Worm (Caenorhabditis elegans) whole organism, L3 larva: ENCODE data around the gene F43G6.4.

Experiments used
- R02D3.7 ChIP-seq: fragments of 150-350 bp; optimal IDR thresholded peaks from 2 replicates; lab custom pipeline; 2014; ENCODE audit warnings: missing biosample characterization, missing genetic modification characterization
- ZK546.5 ChIP-seq: sonication (generic microtip); optimal IDR thresholded peaks from 2 replicates; lab custom pipeline; 2017; ENCODE audit warnings: missing biosample characterization, missing genetic modification characterization
- elt-2 ChIP-seq: sonication (generic microtip); optimal IDR thresholded peaks from 2 replicates; lab custom pipeline; 2016; ENCODE audit warnings: missing genetic modification reagents, mild to moderate bottlenecking, missing genetic modification characterization, missing compliant biosample characterization
- fos-1 ChIP-seq: fragments of 150-350 bp; optimal IDR thresholded peaks from 2 replicates; lab custom pipeline; 2014; ENCODE audit warnings: missing biosample characterization, missing genetic modification characterization
- lin-15B ChIP-seq: fragments of 150-350 bp; optimal IDR thresholded peaks from 2 replicates; lab custom pipeline; 2014; ENCODE audit warnings: missing biosample characterization, missing genetic modification characterization
- mdl-1 ChIP-seq: fragments of 150-350 bp; optimal IDR thresholded peaks from 2 replicates; lab custom pipeline; 2014; ENCODE audit warnings: missing biosample characterization, missing genetic modification characterization
- nhr-11 ChIP-seq: fragments of 150-350 bp; optimal IDR thresholded peaks from 2 replicates; lab custom pipeline; 2014; ENCODE audit warnings: missing biosample characterization, missing genetic modification characterization
- nhr-25 ChIP-seq: sonication (generic microtip); optimal IDR thresholded peaks from 2 replicates; lab custom pipeline; 2017; ENCODE audit warnings: missing biosample characterization, missing genetic modification characterization
- nhr-28 ChIP-seq: fragments of 150-350 bp; optimal IDR thresholded peaks from 2 replicates; lab custom pipeline; 2014; ENCODE audit warnings: missing biosample characterization, missing genetic modification characterization
- skn-1 ChIP-seq: fragments of 150-350 bp; optimal IDR thresholded peaks from 2 replicates; lab custom pipeline; 2014; ENCODE audit warnings: missing biosample characterization, missing genetic modification characterization

ce11 chrII:11772364-11772763 is 18.2 kb upstream of the F43G6.4 start, which contains the start of gene F44E5.15:
- TF ChIP-seq ZK546.5 (tag; lab: Kevin White, UChicago) (no peak), nhr-11 (tag; lab: Kevin White, UChicago) (no peak), R02D3.7 (no peak), lin-15B (tag; lab: Kevin White, UChicago) (no peak), mdl-1 (tag; lab: Kevin White, UChicago) (no peak), fos-1 (tag; lab: Kevin White, UChicago) (no peak), skn-1 (tag; lab: Kevin White, UChicago) (no peak), nhr-28 (tag; lab: Kevin White, UChicago) (no peak), elt-2 (tag; lab: Kevin White, UChicago) (no peak), nhr-25 (no peak)
